Worm (Caenorhabditis elegans): ENCODE data around the gene str-83.

ce11 chrV:3979053-3979452 lies 2.0 kb downstream of the str-83 start, which contains the start of gene nlp-34:
- TF ChIP-seq W03F9.2 (tag; optimal IDR thresholded peaks at IDR 0.05) (no peak), dao-5 (tag; optimal IDR thresholded peaks at IDR 0.05) (no peak), him-1 (tag; optimal IDR thresholded peaks at IDR 0.05) (no peak)

Data from whole organism, L4/young adult.